Fruit fly (Drosophila melanogaster) whole organism, prepupa: ENCODE measurements around the gene CG2310.

Source experiments
- CG1621 ChIP-seq: fragments of 200-800 bp; sonication (Bioruptor generic); optimal IDR thresholded peaks from 3 replicates; lab custom pipeline; 2018; ENCODE audit warnings: missing biosample characterization, mild to moderate bottlenecking, missing genetic modification characterization
- CG4318 ChIP-seq: fragments of 200-800 bp; sonication (Bioruptor generic); optimal IDR thresholded peaks from 3 replicates; lab custom pipeline; 2017; ENCODE audit warnings: missing biosample characterization, mild to moderate bottlenecking, missing genetic modification characterization
- CG6792 ChIP-seq: fragments of 200-800 bp; sonication (Bioruptor generic); optimal IDR thresholded peaks from 3 replicates; lab custom pipeline; 2016; ENCODE audit warnings: missing biosample characterization, missing genetic modification characterization
- CG6854 ChIP-seq: fragments of 200-800 bp; sonication (Bioruptor generic); optimal IDR thresholded peaks from 2 replicates; lab custom pipeline; 2017; ENCODE audit warnings: missing biosample characterization, mild to moderate bottlenecking, missing genetic modification characterization
- CG7368 ChIP-seq: fragments of 200-800 bp; sonication (Bioruptor generic); optimal IDR thresholded peaks from 3 replicates; lab custom pipeline; 2016; ENCODE audit warnings: missing biosample characterization, missing genetic modification characterization
- Eip78C ChIP-seq: fragments of 200-800 bp; sonication (Bioruptor generic); peaks from one replicate; lab custom pipeline; 2016; ENCODE audit warnings: missing biosample characterization, missing genetic modification characterization
- Hr38 ChIP-seq: sonication (Bioruptor generic); optimal IDR thresholded peaks from 2 replicates; lab custom pipeline; 2016; ENCODE audit warnings: missing biosample characterization, missing genetic modification characterization
- Hr4 ChIP-seq: fragments of 200-800 bp; sonication (Bioruptor generic); optimal IDR thresholded peaks from 3 replicates; lab custom pipeline; 2016; ENCODE audit warnings: missing biosample characterization, missing genetic modification characterization
- dsx ChIP-seq: fragments of 200-800 bp; optimal IDR thresholded peaks from 3 replicates; lab custom pipeline; 2019; ENCODE audit warnings: missing biosample characterization, mild to moderate bottlenecking, missing genetic modification characterization, moderate library complexity; ENCODE audit not compliant: poor library complexity, severe bottlenecking
- net ChIP-seq: fragments of 200-800 bp; sonication (Bioruptor generic); optimal IDR thresholded peaks from 3 replicates; lab custom pipeline; 2016; ENCODE audit warnings: missing biosample characterization, missing genetic modification characterization
- salr ChIP-seq, 2 experiments: fragments of 200-800 bp; sonication (Bioruptor generic); optimal IDR thresholded peaks; 3 replicates each; lab custom pipeline; 2016 to 2018; ENCODE audit warnings: missing biosample characterization in 2 of 2, missing genetic modification characterization in 2 of 2, mild to moderate bottlenecking in 1 of 2
- spab ChIP-seq: fragments of 200-800 bp; sonication (Bioruptor generic); optimal IDR thresholded peaks from 2 replicates; lab custom pipeline; 2017; ENCODE audit warnings: missing biosample characterization, mild to moderate bottlenecking, missing genetic modification characterization, missing genetic modification reagents

DNA sequence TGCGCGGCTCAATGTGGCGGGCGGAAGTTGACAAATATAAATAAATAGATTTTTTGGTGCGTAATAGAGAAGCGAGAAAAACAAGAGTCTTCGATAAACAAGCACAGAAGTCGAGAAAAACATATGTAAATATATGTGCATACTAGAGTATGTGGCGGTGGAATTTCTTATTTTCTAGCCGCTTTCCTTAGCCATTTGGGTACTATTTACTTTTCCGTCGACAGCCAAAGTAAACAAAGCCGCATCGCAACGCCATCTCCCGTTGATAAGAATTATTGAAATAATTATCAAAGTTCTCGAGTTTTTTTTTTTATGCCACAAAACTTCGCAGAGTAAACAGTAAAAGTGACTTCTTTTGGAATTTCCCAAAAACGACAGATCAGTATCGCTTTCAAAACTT lies 13.4 kb downstream of the CG2310 start:
- TF ChIP-seq CG6792 (no peak), salr (GFP tag; optimal IDR thresholded peaks at IDR 0.05; lab: Kevin White, UChicago) (no peak), dsx (GFP tag; lab: Kevin White, UChicago) (no peak), CG4318 (GFP tag; lab: Kevin White, UChicago) (no peak), net (no peak), Eip78C (no peak), CG7368 (GFP tag; lab: Kevin White, UChicago) (no peak), spab (GFP tag; lab: Kevin White, UChicago) (no peak), Hr4 (GFP tag; lab: Kevin White, UChicago) (no peak), CG6854 (GFP tag; lab: Kevin White, UChicago) (no peak), CG1621 (tag; lab: Kevin White, UChicago) (no peak), Hr38 (no peak)
